Worm (Caenorhabditis elegans): ENCODE measurements around the gene dnj-1.

DNA sequence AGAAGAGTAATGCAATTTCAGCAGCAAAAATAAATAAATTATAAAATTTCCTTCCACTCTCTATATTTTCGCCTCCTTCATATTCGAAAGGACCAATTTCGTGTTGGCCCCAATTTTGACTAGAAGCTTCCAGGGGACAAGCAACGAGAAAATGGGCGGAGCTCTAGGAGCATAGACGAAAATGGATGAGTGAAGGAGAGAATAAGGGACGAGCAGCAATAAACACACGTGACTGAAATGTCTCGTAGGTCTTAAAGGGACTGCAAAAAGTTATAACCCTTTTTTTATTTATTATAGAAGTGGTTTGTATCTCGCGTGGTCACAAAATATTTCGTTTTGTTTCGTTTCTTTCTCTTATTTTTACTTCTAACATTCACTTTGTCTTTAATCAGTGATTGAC is 50.9 kb downstream of the dnj-1 start:
- TF ChIP-seq sma-3 (GFP tag; optimal IDR thresholded peaks at IDR 0.05) (no peak), ama-1 (optimal IDR thresholded peaks at IDR 0.05) (no peak), nhr-12 (tag; optimal IDR thresholded peaks at IDR 0.05) (no peak), aly-2 (tag; optimal IDR thresholded peaks at IDR 0.05) (no peak), lin-13 (GFP tag; optimal IDR thresholded peaks at IDR 0.05) (no peak), mab-5 (tag; optimal IDR thresholded peaks at IDR 0.05) (peak; percentile 61), dmd-4 (tag; optimal IDR thresholded peaks at IDR 0.05) (no peak), egl-27 (tag; optimal IDR thresholded peaks at IDR 0.05) (no peak), elt-3 (tag; optimal IDR thresholded peaks at IDR 0.05) (no peak), elt-1 (tag; optimal IDR thresholded peaks at IDR 0.05) (no peak), unc-39 (tag; optimal IDR thresholded peaks at IDR 0.05) (no peak), fos-1 (tag; optimal IDR thresholded peaks at IDR 0.05) (no peak), nhr-25 (tag; optimal IDR thresholded peaks at IDR 0.05) (no peak)

All from whole organism, L2 larva.